Worm (Caenorhabditis elegans): ENCODE results near the gene mtm-6.

The mtm-6 gene

DNA sequence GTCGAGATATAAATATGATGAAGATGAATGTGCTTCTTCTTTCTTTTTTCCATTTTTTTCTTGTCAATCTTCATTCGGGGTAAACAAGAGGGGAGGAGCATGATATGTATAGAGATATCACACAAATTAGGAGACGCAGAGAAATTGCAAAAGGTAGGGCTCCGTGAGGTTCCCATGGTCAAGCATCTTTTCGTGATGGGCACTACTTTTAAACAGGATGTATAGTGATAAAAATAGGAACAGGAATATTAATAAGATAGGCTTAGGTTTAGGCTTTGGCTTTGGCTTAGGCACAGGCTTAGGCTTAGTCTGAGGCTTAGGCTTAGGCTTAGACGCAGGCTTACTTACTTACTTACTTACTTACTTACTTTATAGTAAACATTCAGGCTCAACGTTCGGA, 22.1 kb upstream of the mtm-6 start, which contains the start of gene F53A2.1:
Gene F53A2.1 (minus strand): TSS at position 101 of the 400 bp plus-strand sequence.
- no peak for TF ChIP-seq fos-1 (tag; optimal IDR thresholded peaks at IDR 0.05)
- no peak for TF ChIP-seq blmp-1 (tag; optimal IDR thresholded peaks at IDR 0.05)
- no peak for TF ChIP-seq nhr-12 (tag; optimal IDR thresholded peaks at IDR 0.05)
- no peak for TF ChIP-seq dpl-1 (GFP tag; optimal IDR thresholded peaks at IDR 0.05)
- no peak for TF ChIP-seq alr-1 (tag; optimal IDR thresholded peaks at IDR 0.05; ENCODE audit: borderline replicate concordance)
- no peak for TF ChIP-seq mep-1 (tag; optimal IDR thresholded peaks at IDR 0.05)
- no peak for TF ChIP-seq pax-3 (tag; optimal IDR thresholded peaks at IDR 0.05)
- no peak for TF ChIP-seq mef-2 (tag; optimal IDR thresholded peaks at IDR 0.05)
- TF ChIP-seq snu-23 (GFP tag; optimal IDR thresholded peaks at IDR 0.05): no peak
- no peak for TF ChIP-seq unc-130 (tag; optimal IDR thresholded peaks at IDR 0.05)
- no peak for TF ChIP-seq nhr-47 (tag; optimal IDR thresholded peaks at IDR 0.05)
- no peak for TF ChIP-seq nhr-84 (tag; optimal IDR thresholded peaks at IDR 0.05)
- TF ChIP-seq Y116A8C.19 (tag; optimal IDR thresholded peaks at IDR 0.05; ENCODE audit: borderline replicate concordance): no peak
- no peak for TF ChIP-seq nhr-85 (tag)
- no peak for TF ChIP-seq rnt-1 (tag; optimal IDR thresholded peaks at IDR 0.05)
- no peak for TF ChIP-seq egl-13 (tag; optimal IDR thresholded peaks at IDR 0.05)
- TF ChIP-seq nhr-90 (tag; optimal IDR thresholded peaks at IDR 0.05; ENCODE audit: poor library complexity): no peak

- no peak for TF ChIP-seq efl-1 (optimal IDR thresholded peaks at IDR 0.05)
- TF ChIP-seq efl-1 (GFP tag; optimal IDR thresholded peaks at IDR 0.05 in 1 of 2): peak in 1 of 2 experiments; percentile 64
- TF ChIP-seq nhr-71 (tag; optimal IDR thresholded peaks at IDR 0.05): no peak
- TF ChIP-seq nhr-85 (tag): peak; percentile 10
- TF ChIP-seq hpl-2 (GFP tag; optimal IDR thresholded peaks at IDR 0.05): no peak
- no peak for TF ChIP-seq snu-23 (GFP tag; optimal IDR thresholded peaks at IDR 0.05)
- no peak for TF ChIP-seq fkh-10 (GFP tag; optimal IDR thresholded peaks at IDR 0.05)
- TF ChIP-seq elt-3 (tag; optimal IDR thresholded peaks at IDR 0.05): no peak
These were observed 18.0 kb upstream of the mtm-6 start for ce11 chrIII:13328911-13329310.

ce11 chrIII:13333754-13334153, 13.1 kb upstream of the mtm-6 start, which contains the start of gene sdz-20:
sdz-20 (plus strand) TSS chrIII:13334054.
- TF ChIP-seq pag-3 (tag; optimal IDR thresholded peaks at IDR 0.05; ENCODE audit: borderline replicate concordance, insufficient read depth) (no peak), unc-86 (tag; optimal IDR thresholded peaks at IDR 0.05) (no peak), ceh-82 (tag; optimal IDR thresholded peaks at IDR 0.05) (no peak), snu-23 (GFP tag; optimal IDR thresholded peaks at IDR 0.05) (no peak), blmp-1 (tag; optimal IDR thresholded peaks at IDR 0.05) (no peak), nhr-71 (tag; optimal IDR thresholded peaks at IDR 0.05) (no peak), ets-5 (GFP tag; IDR thresholded peaks at IDR 0.05) (no peak), nhr-47 (tag; optimal IDR thresholded peaks at IDR 0.05) (no peak), lsy-2 (tag; optimal IDR thresholded peaks at IDR 0.05) (no peak), lin-15B (tag; optimal IDR thresholded peaks at IDR 0.05) (no peak), C16A3.4 (tag; optimal IDR thresholded peaks at IDR 0.05) (no peak), tbx-2 (tag; optimal IDR thresholded peaks at IDR 0.05) (no peak)

DNA sequence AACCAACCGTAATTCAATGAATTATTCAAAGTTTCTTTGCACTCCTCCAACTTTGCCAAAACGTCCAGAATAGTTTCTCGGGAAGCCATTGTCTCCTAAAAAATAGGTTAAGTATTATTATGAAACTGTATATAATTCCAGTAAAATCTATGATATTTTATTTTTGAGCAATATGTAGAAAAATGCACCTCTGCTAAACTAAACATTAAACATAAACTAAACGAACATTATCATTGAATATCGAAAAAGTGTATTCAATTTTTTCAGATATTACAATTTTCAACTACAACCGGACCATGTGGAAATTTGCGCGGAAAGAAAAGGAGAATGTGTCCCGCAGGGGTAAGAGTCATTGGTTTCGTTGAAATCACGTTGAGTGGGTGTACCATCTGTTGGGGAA, 7.2 kb upstream of the mtm-6 start, which contains the start of gene F53A2.3:
Gene F53A2.3 (minus strand): TSS at position 101 of the 400 bp plus-strand sequence.
- no peak for TF ChIP-seq rnt-1 (tag; optimal IDR thresholded peaks at IDR 0.05)
- TF ChIP-seq jun-1 (tag; optimal IDR thresholded peaks at IDR 0.05): no peak
- no peak for TF ChIP-seq pax-3 (tag; optimal IDR thresholded peaks at IDR 0.05)
- TF ChIP-seq snpc-4 (tag; optimal IDR thresholded peaks at IDR 0.05): no peak
- TF ChIP-seq lsy-2 (tag; optimal IDR thresholded peaks at IDR 0.05): no peak
- TF ChIP-seq isw-1 (GFP tag; IDR thresholded peaks at IDR 0.05): no peak
- no peak for TF ChIP-seq nhr-12 (tag; optimal IDR thresholded peaks at IDR 0.05)
- TF ChIP-seq pqm-1 (tag; optimal IDR thresholded peaks at IDR 0.05): no peak
- TF ChIP-seq C16A3.4 (tag; optimal IDR thresholded peaks at IDR 0.05): no peak
- no peak for TF ChIP-seq blmp-1 (tag; optimal IDR thresholded peaks at IDR 0.05)
- TF ChIP-seq unc-98 (GFP tag; IDR thresholded peaks at IDR 0.05): no peak
